Worm (Caenorhabditis elegans) whole organism, L3 larva: Measurements from ENCODE around the gene atgp-2.

Experiments
- aly-2 ChIP-seq: fragments of 150-350 bp; optimal IDR thresholded peaks from 2 replicates; lab custom pipeline; 2014; ENCODE audit warnings: missing biosample characterization, missing genetic modification characterization
- ama-1 ChIP-seq: fragments of 150-350 bp; optimal IDR thresholded peaks from 2 replicates; lab custom pipeline; 2018
- ceh-16 ChIP-seq: sonication (generic microtip); optimal IDR thresholded peaks from 2 replicates; lab custom pipeline; 2017; ENCODE audit warnings: missing biosample characterization, missing genetic modification characterization
- ceh-28 ChIP-seq: fragments of 150-350 bp; optimal IDR thresholded peaks from 2 replicates; lab custom pipeline; 2014; ENCODE audit warnings: missing biosample characterization, missing genetic modification reagents, missing genetic modification characterization
- ceh-82 ChIP-seq: fragments of 150-350 bp; optimal IDR thresholded peaks from 2 replicates; lab custom pipeline; 2014; ENCODE audit warnings: missing biosample characterization, missing genetic modification characterization
- ceh-9 ChIP-seq: sonication (generic microtip); optimal IDR thresholded peaks from 2 replicates; lab custom pipeline; 2018; ENCODE audit warnings: missing biosample characterization, missing genetic modification characterization
- daf-12 ChIP-seq: fragments of 150-350 bp; optimal IDR thresholded peaks from 2 replicates; lab custom pipeline; 2014; ENCODE audit warnings: missing biosample characterization, missing genetic modification reagents, missing genetic modification characterization
- egl-5 ChIP-seq: fragments of 150-350 bp; optimal IDR thresholded peaks from 2 replicates; lab custom pipeline; 2017; ENCODE audit warnings: missing biosample characterization, missing genetic modification reagents, missing genetic modification characterization, inconsistent platforms
- elt-1 ChIP-seq: fragments of 150-350 bp; optimal IDR thresholded peaks from 2 replicates; lab custom pipeline; 2014; ENCODE audit warnings: missing biosample characterization, missing genetic modification characterization
- elt-2 ChIP-seq: sonication (generic microtip); optimal IDR thresholded peaks from 2 replicates; lab custom pipeline; 2016; ENCODE audit warnings: missing genetic modification reagents, mild to moderate bottlenecking, missing genetic modification characterization, missing compliant biosample characterization
- elt-3 ChIP-seq, 3 experiments: fragments of 150-350 bp in 1 of 3; sonication (generic microtip) in 2 of 3; optimal IDR thresholded peaks; 2 replicates in 2 of 3; 4 replicates in 1 of 3; lab custom pipeline; 2014 to 2017; ENCODE audit warnings: missing biosample characterization in 3 of 3, missing genetic modification characterization in 3 of 3
- fkh-10 ChIP-seq: sonication (generic microtip); optimal IDR thresholded peaks from 2 replicates; lab custom pipeline; 2017; ENCODE audit warnings: missing biosample characterization, missing genetic modification reagents, missing genetic modification characterization
- fkh-2 ChIP-seq: fragments of 150-350 bp; optimal IDR thresholded peaks from 2 replicates; lab custom pipeline; 2014; ENCODE audit warnings: missing biosample characterization, missing genetic modification reagents, missing genetic modification characterization
- hmg-11 ChIP-seq: sonication (generic microtip); optimal IDR thresholded peaks from 2 replicates; lab custom pipeline; 2016; ENCODE audit warnings: missing genetic modification characterization, missing compliant biosample characterization
- lin-39 ChIP-seq: fragments of 150-350 bp; optimal IDR thresholded peaks from 2 replicates; lab custom pipeline; 2018; ENCODE audit warnings: missing biosample characterization, missing genetic modification reagents, missing genetic modification characterization
- lsy-12 ChIP-seq: sonication (generic microtip); optimal IDR thresholded peaks from 2 replicates; lab custom pipeline; 2016; ENCODE audit warnings: mild to moderate bottlenecking, missing genetic modification characterization, missing compliant biosample characterization
- mdl-1 ChIP-seq: fragments of 150-350 bp; optimal IDR thresholded peaks from 2 replicates; lab custom pipeline; 2014; ENCODE audit warnings: missing biosample characterization, missing genetic modification characterization
- mml-1 ChIP-seq: fragments of 150-350 bp; sonication (generic microtip); optimal IDR thresholded peaks from 3 replicates; lab custom pipeline; 2014; ENCODE audit warnings: missing biosample characterization, missing genetic modification characterization
- nfya-1 ChIP-seq: sonication (generic microtip); optimal IDR thresholded peaks from 2 replicates; lab custom pipeline; 2017; ENCODE audit warnings: missing genetic modification characterization, mild to moderate bottlenecking, missing compliant biosample characterization, antibody characterized with exemption, moderate library complexity; ENCODE audit not compliant: insufficient read depth
- nhr-11 ChIP-seq: fragments of 150-350 bp; optimal IDR thresholded peaks from 2 replicates; lab custom pipeline; 2014; ENCODE audit warnings: missing biosample characterization, missing genetic modification characterization
- nhr-12 ChIP-seq: fragments of 150-350 bp; optimal IDR thresholded peaks from 2 replicates; lab custom pipeline; 2014; ENCODE audit warnings: missing biosample characterization, missing genetic modification characterization
- nhr-23 ChIP-seq: fragments of 150-350 bp; optimal IDR thresholded peaks from 2 replicates; lab custom pipeline; 2014; ENCODE audit warnings: missing biosample characterization, missing genetic modification reagents, missing genetic modification characterization
- nhr-237 ChIP-seq: fragments of 150-350 bp; optimal IDR thresholded peaks from 2 replicates; lab custom pipeline; 2014; ENCODE audit warnings: missing biosample characterization, missing genetic modification characterization
- nhr-25 ChIP-seq: sonication (generic microtip); optimal IDR thresholded peaks from 2 replicates; lab custom pipeline; 2017; ENCODE audit warnings: missing biosample characterization, missing genetic modification characterization
- nhr-43 ChIP-seq: sonication (generic microtip); optimal IDR thresholded peaks from 2 replicates; lab custom pipeline; 2016; ENCODE audit warnings: mild to moderate bottlenecking, missing genetic modification characterization, missing compliant biosample characterization; ENCODE audit not compliant: poor library complexity, severe bottlenecking
- nhr-67 ChIP-seq: fragments of 150-350 bp; optimal IDR thresholded peaks from 2 replicates; lab custom pipeline; 2014; ENCODE audit warnings: missing biosample characterization, missing genetic modification characterization
- nhr-76 ChIP-seq: fragments of 150-350 bp; sonication (generic microtip); optimal IDR thresholded peaks from 5 replicates; lab custom pipeline; 2014; ENCODE audit warnings: missing biosample characterization, missing genetic modification characterization
- pha-4 ChIP-seq: fragments of 150-350 bp; optimal IDR thresholded peaks from 2 replicates; lab custom pipeline; 2014; ENCODE audit warnings: missing biosample characterization, missing genetic modification reagents, missing genetic modification characterization
- pqm-1 ChIP-seq: fragments of 150-350 bp; optimal IDR thresholded peaks from 2 replicates; lab custom pipeline; 2017; ENCODE audit warnings: missing biosample characterization, missing genetic modification characterization, inconsistent platforms
- sea-2 ChIP-seq: fragments of 150-350 bp; sonication (generic microtip); optimal IDR thresholded peaks from 4 replicates; lab custom pipeline; 2014; ENCODE audit warnings: missing biosample characterization, missing genetic modification reagents, missing genetic modification characterization
- snpc-4 ChIP-seq: fragments of 150-350 bp; optimal IDR thresholded peaks from 2 replicates; lab custom pipeline; 2014; ENCODE audit warnings: missing biosample characterization, missing genetic modification characterization
- tbx-2 ChIP-seq: sonication (generic microtip); optimal IDR thresholded peaks from 2 replicates; lab custom pipeline; 2016; ENCODE audit warnings: mild to moderate bottlenecking, missing genetic modification characterization, missing compliant biosample characterization
- unc-39 ChIP-seq: sonication (generic microtip); optimal IDR thresholded peaks from 4 replicates; lab custom pipeline; 2017; ENCODE audit warnings: missing biosample characterization, missing genetic modification characterization
- zag-1 ChIP-seq: fragments of 150-350 bp; optimal IDR thresholded peaks from 2 replicates; lab custom pipeline; 2014; ENCODE audit warnings: missing biosample characterization, missing genetic modification characterization
- ztf-11 ChIP-seq: fragments of 150-350 bp; optimal IDR thresholded peaks from 2 replicates; lab custom pipeline; 2014; ENCODE audit warnings: missing biosample characterization, missing genetic modification characterization
- ztf-4 ChIP-seq: fragments of 150-350 bp; optimal IDR thresholded peaks from 2 replicates; lab custom pipeline; 2014; ENCODE audit warnings: missing biosample characterization, missing genetic modification characterization

The atgp-2 gene

ce11 chrII:14605479-14605878, 38.4 kb downstream of the atgp-2 start, which contains the start of gene F19H8.2:
F19H8.2 (minus strand) TSS chrII:14605869.
- TF ChIP-seq nhr-237 (tag; lab: Kevin White, UChicago) = no peak
- TF ChIP-seq nhr-23 (tag; lab: Kevin White, UChicago) = peak; percentile 18
- TF ChIP-seq ama-1 (lab: Kevin White, UChicago) = peak; percentile 71
- peak; percentile 50 for TF ChIP-seq elt-1 (tag; lab: Kevin White, UChicago)

- TF ChIP-seq ama-1 (lab: Kevin White, UChicago) = peak; percentile 84
- TF ChIP-seq lin-39 (tag; lab: Kevin White, UChicago) = no peak
- TF ChIP-seq nhr-23 (tag; lab: Kevin White, UChicago) = no peak
- TF ChIP-seq lsy-12 (tag; lab: Kevin White, UChicago) = peak; percentile 4
- TF ChIP-seq ztf-4 (tag; lab: Kevin White, UChicago) = peak; percentile 52
These were observed 38.9 kb downstream of the atgp-2 start for ce11 chrII:14605026-14605425.

- TF ChIP-seq aly-2 (tag; lab: Kevin White, UChicago) = no peak
- no peak for TF ChIP-seq nhr-43 (tag; lab: Kevin White, UChicago)
- no peak for TF ChIP-seq elt-2 (tag; lab: Kevin White, UChicago)
- no peak for TF ChIP-seq fkh-10 (GFP tag; lab: Kevin White, UChicago)
- TF ChIP-seq nhr-12 (tag; lab: Kevin White, UChicago) = no peak
- no peak for TF ChIP-seq pha-4 (tag; lab: Kevin White, UChicago)
- no peak for TF ChIP-seq nhr-11 (tag; lab: Kevin White, UChicago)
- TF ChIP-seq egl-5 (tag; lab: Kevin White, UChicago) = no peak
- no peak for TF ChIP-seq hmg-11 (tag; lab: Kevin White, UChicago)
- no peak for TF ChIP-seq elt-3 (tag; optimal IDR thresholded peaks at IDR 0.05; lab: Kevin White, UChicago)
- TF ChIP-seq nhr-237 (tag; lab: Kevin White, UChicago) = no peak
- TF ChIP-seq zag-1 (tag; lab: Kevin White, UChicago) = no peak
- no peak for TF ChIP-seq ceh-9 (tag; lab: Kevin White, UChicago)
- TF ChIP-seq tbx-2 (tag; lab: Kevin White, UChicago) = no peak
These were observed 39.6 kb downstream of the atgp-2 start for ce11 chrII:14604261-14604660.

ce11 chrII:14602735-14603134, 41.1 kb downstream of the atgp-2 start:
- TF ChIP-seq mdl-1 (tag; lab: Kevin White, UChicago) (no peak), ama-1 (lab: Kevin White, UChicago) (peak; percentile 58), elt-3 (tag; optimal IDR thresholded peaks at IDR 0.05; lab: Kevin White, UChicago) (no peak), elt-2 (tag; lab: Kevin White, UChicago) (peak; percentile 18), tbx-2 (tag; lab: Kevin White, UChicago) (no peak), nhr-25 (tag; lab: Kevin White, UChicago) (no peak)

ce11 chrII:14600852-14601313, 43.0 kb downstream of the atgp-2 start, which contains the start of gene tps-2:
tps-2 (plus strand) TSS chrII:14600902.
- TF ChIP-seq nhr-12 (tag; lab: Kevin White, UChicago) (no peak), nfya-1 (peak; percentile 13), ama-1 (lab: Kevin White, UChicago) (peak; percentile 92), egl-5 (tag; lab: Kevin White, UChicago) (no peak), elt-2 (tag; lab: Kevin White, UChicago) (no peak)
- TF ChIP-seq, all 47 proteins: peak for 2

ce11 chrII:14599933-14600630, 43.8 kb downstream of the atgp-2 start:
- no peak for TF ChIP-seq daf-12 (tag; lab: Kevin White, UChicago)
- TF ChIP-seq pha-4 (tag; lab: Kevin White, UChicago) = peak; percentile 47
- no peak for TF ChIP-seq ceh-16
- TF ChIP-seq ceh-9 (tag; lab: Kevin White, UChicago) = no peak
- TF ChIP-seq nhr-25 (tag; lab: Kevin White, UChicago) = no peak
- peak; percentile 9 for TF ChIP-seq mml-1 (tag; lab: Kevin White, UChicago)
- TF ChIP-seq ceh-28 (tag; lab: Kevin White, UChicago) = no peak
- TF ChIP-seq nhr-12 (tag; lab: Kevin White, UChicago) = no peak
- TF ChIP-seq ceh-82 = no peak
- no peak for TF ChIP-seq aly-2 (tag; lab: Kevin White, UChicago)
- peak; percentile 28 for TF ChIP-seq nhr-23 (tag; lab: Kevin White, UChicago)
- TF ChIP-seq ama-1 (lab: Kevin White, UChicago) = peak; percentile 78
- TF ChIP-seq sea-2 = no peak
- TF ChIP-seq nhr-67 (tag; lab: Kevin White, UChicago) = no peak
- TF ChIP-seq ztf-4 (tag; lab: Kevin White, UChicago) = no peak
- no peak for TF ChIP-seq lin-39 (tag; lab: Kevin White, UChicago)
- TF ChIP-seq zag-1 (tag; lab: Kevin White, UChicago) = no peak
- TF ChIP-seq snpc-4 (tag; lab: Kevin White, UChicago) = no peak
- TF ChIP-seq nhr-76 (tag; lab: Kevin White, UChicago) = no peak
- no peak for TF ChIP-seq nhr-11 (tag; lab: Kevin White, UChicago)
- TF ChIP-seq nfya-1 = peak; percentile 35
- TF ChIP-seq pqm-1 (tag; lab: Kevin White, UChicago) = peak; percentile 63
- no peak for TF ChIP-seq egl-5 (tag; lab: Kevin White, UChicago)
- TF ChIP-seq lsy-12 (tag; lab: Kevin White, UChicago) = no peak
- no peak for TF ChIP-seq ztf-11 (tag; lab: Kevin White, UChicago)
- no peak for TF ChIP-seq fkh-2 (tag; lab: Kevin White, UChicago)
- no peak for TF ChIP-seq mdl-1 (tag; lab: Kevin White, UChicago)
- peak; percentile 39 for TF ChIP-seq elt-2 (tag; lab: Kevin White, UChicago)
- TF ChIP-seq tbx-2 (tag; lab: Kevin White, UChicago) = no peak
- no peak for TF ChIP-seq unc-39
